Worm (Caenorhabditis elegans) whole organism, L2 larva: ENCODE results near the gene Y49A10A.2.

Experiments used
- C34F6.9 ChIP-seq: fragments of 150-350 bp; optimal IDR thresholded peaks from 2 replicates; lab custom pipeline; 2014; ENCODE audit warnings: missing biosample characterization, missing genetic modification characterization
- F13H6.1 ChIP-seq: sonication (generic microtip); optimal IDR thresholded peaks from 2 replicates; lab custom pipeline; 2016; ENCODE audit warnings: missing genetic modification characterization, missing compliant biosample characterization
- Y55F3AM.14 ChIP-seq: fragments of 200-800 bp; sonication (Bioruptor generic); optimal IDR thresholded peaks from 2 replicates; lab custom pipeline; 2018; ENCODE audit warnings: mild to moderate bottlenecking, missing genetic modification characterization, missing compliant biosample characterization
- ZK546.5 ChIP-seq: sonication (generic microtip); optimal IDR thresholded peaks from 2 replicates; lab custom pipeline; 2017; ENCODE audit warnings: missing biosample characterization, missing genetic modification characterization
- alr-1 ChIP-seq: fragments of 150-350 bp; optimal IDR thresholded peaks from 2 replicates; lab custom pipeline; 2014; ENCODE audit warnings: missing biosample characterization, missing genetic modification characterization
- aly-2 ChIP-seq: fragments of 150-350 bp; optimal IDR thresholded peaks from 2 replicates; lab custom pipeline; 2014; ENCODE audit warnings: missing biosample characterization, missing genetic modification characterization
- ama-1 ChIP-seq: fragments of 150-350 bp; optimal IDR thresholded peaks from 2 replicates; lab custom pipeline; 2018; ENCODE audit warnings: inconsistent platforms
- dmd-4 ChIP-seq: sonication (generic microtip); optimal IDR thresholded peaks from 2 replicates; lab custom pipeline; 2017; ENCODE audit warnings: missing biosample characterization, missing genetic modification characterization
- egl-27 ChIP-seq: sonication (generic microtip); optimal IDR thresholded peaks from 3 replicates; lab custom pipeline; 2017; ENCODE audit warnings: missing biosample characterization, missing genetic modification reagents, missing genetic modification characterization
- elt-1 ChIP-seq: fragments of 150-350 bp; optimal IDR thresholded peaks from 2 replicates; lab custom pipeline; 2014; ENCODE audit warnings: missing biosample characterization, missing genetic modification characterization
- elt-3 ChIP-seq: sonication (generic microtip); optimal IDR thresholded peaks from 2 replicates; lab custom pipeline; 2017; ENCODE audit warnings: missing biosample characterization, missing genetic modification characterization
- gmeb-1 ChIP-seq: fragments of 150-350 bp; optimal IDR thresholded peaks from 2 replicates; lab custom pipeline; 2014; ENCODE audit warnings: missing biosample characterization, missing genetic modification characterization
- lin-11 ChIP-seq: fragments of 150-350 bp; sonication (generic microtip); optimal IDR thresholded peaks from 2 replicates; lab custom pipeline; 2014; ENCODE audit warnings: missing biosample characterization, missing genetic modification characterization, inconsistent platforms, mixed read lengths
- lin-13 ChIP-seq: fragments of 150-350 bp; optimal IDR thresholded peaks from 2 replicates; lab custom pipeline; 2014; ENCODE audit warnings: missing biosample characterization, missing genetic modification reagents, missing genetic modification characterization
- lin-39 ChIP-seq: fragments of 150-350 bp; optimal IDR thresholded peaks from 2 replicates; lab custom pipeline; 2014; ENCODE audit warnings: missing biosample characterization, missing genetic modification reagents, missing genetic modification characterization
- lsy-2 ChIP-seq, 2 experiments: fragments of 150-350 bp in 1 of 2; sonication (generic microtip) in 1 of 2; optimal IDR thresholded peaks; 2 replicates each; lab custom pipeline; 2014 to 2017; ENCODE audit warnings: missing biosample characterization in 2 of 2, missing genetic modification characterization in 2 of 2
- mab-5 ChIP-seq: fragments of 150-350 bp; optimal IDR thresholded peaks from 2 replicates; lab custom pipeline; 2014; ENCODE audit warnings: missing biosample characterization, missing genetic modification characterization
- mbf-1 ChIP-seq: sonication (generic microtip); optimal IDR thresholded peaks from 2 replicates; lab custom pipeline; 2017; ENCODE audit warnings: missing biosample characterization, missing genetic modification characterization
- mdl-1 ChIP-seq, 2 experiments: fragments of 150-350 bp in 1 of 2; sonication (generic microtip) in 1 of 2; optimal IDR thresholded peaks; 2 replicates each; lab custom pipeline; 2017; ENCODE audit warnings: missing biosample characterization in 2 of 2, missing genetic modification characterization in 2 of 2
- nhr-10 ChIP-seq: sonication (generic microtip); optimal IDR thresholded peaks from 2 replicates; lab custom pipeline; 2017; ENCODE audit warnings: missing biosample characterization, missing genetic modification characterization
- nhr-11 ChIP-seq: fragments of 150-350 bp; optimal IDR thresholded peaks from 2 replicates; lab custom pipeline; 2014; ENCODE audit warnings: missing biosample characterization, missing genetic modification characterization
- nhr-12 ChIP-seq: fragments of 150-350 bp; optimal IDR thresholded peaks from 2 replicates; lab custom pipeline; 2014; ENCODE audit warnings: missing biosample characterization, missing genetic modification characterization
- nhr-129 ChIP-seq: fragments of 150-350 bp; optimal IDR thresholded peaks from 2 replicates; lab custom pipeline; 2014; ENCODE audit warnings: missing biosample characterization, missing genetic modification characterization
- nhr-23 ChIP-seq: fragments of 150-350 bp; optimal IDR thresholded peaks from 2 replicates; lab custom pipeline; 2014; ENCODE audit warnings: missing biosample characterization, missing genetic modification reagents, missing genetic modification characterization
- nhr-237 ChIP-seq: fragments of 150-350 bp; optimal IDR thresholded peaks from 2 replicates; lab custom pipeline; 2014; ENCODE audit warnings: missing biosample characterization, missing genetic modification characterization
- nhr-25 ChIP-seq: fragments of 150-350 bp; sonication (generic microtip); optimal IDR thresholded peaks from 3 replicates; lab custom pipeline; 2014; ENCODE audit warnings: missing biosample characterization, missing genetic modification characterization
- nhr-6 ChIP-seq: fragments of 150-350 bp; optimal IDR thresholded peaks from 2 replicates; lab custom pipeline; 2014; ENCODE audit warnings: missing biosample characterization, missing genetic modification characterization
- nhr-77 ChIP-seq: fragments of 150-350 bp; optimal IDR thresholded peaks from 2 replicates; lab custom pipeline; 2014; ENCODE audit warnings: missing biosample characterization, missing genetic modification characterization
- peb-1 ChIP-seq: fragments of 150-350 bp; optimal IDR thresholded peaks from 2 replicates; lab custom pipeline; 2014; ENCODE audit warnings: missing biosample characterization, missing genetic modification characterization
- sem-4 ChIP-seq: fragments of 150-350 bp; optimal IDR thresholded peaks from 2 replicates; lab custom pipeline; 2014; ENCODE audit warnings: missing biosample characterization, missing genetic modification reagents, missing genetic modification characterization
- skn-1 ChIP-seq: sonication (generic microtip); optimal IDR thresholded peaks from 2 replicates; lab custom pipeline; 2017; ENCODE audit warnings: missing biosample characterization, missing genetic modification characterization
- sma-3 ChIP-seq: sonication (generic microtip); optimal IDR thresholded peaks from 2 replicates; lab custom pipeline; 2016; ENCODE audit warnings: missing genetic modification reagents, missing genetic modification characterization, missing compliant biosample characterization
- sma-9 ChIP-seq, 2 experiments: fragments of 150-350 bp in 1 of 2; sonication (generic microtip) in 1 of 2; optimal IDR thresholded peaks; 2 replicates each; lab custom pipeline; 2014 to 2016; ENCODE audit warnings: missing genetic modification characterization in 2 of 2, mild to moderate bottlenecking in 1 of 2, missing biosample characterization in 1 of 2, missing compliant biosample characterization in 1 of 2, missing genetic modification reagents in 1 of 2, moderate library complexity in 1 of 2
- snpc-4 ChIP-seq: fragments of 150-350 bp; optimal IDR thresholded peaks from 2 replicates; lab custom pipeline; 2014; ENCODE audit warnings: missing biosample characterization, missing genetic modification characterization
- unc-39 ChIP-seq: fragments of 150-350 bp; optimal IDR thresholded peaks from 2 replicates; lab custom pipeline; 2014; ENCODE audit warnings: missing biosample characterization, missing genetic modification characterization
- unc-55 ChIP-seq: fragments of 150-350 bp; sonication (generic microtip); optimal IDR thresholded peaks from 3 replicates; lab custom pipeline; 2014; ENCODE audit warnings: missing biosample characterization, missing genetic modification reagents, missing genetic modification characterization
- unc-62 ChIP-seq: fragments of 150-350 bp; optimal IDR thresholded peaks from 2 replicates; lab custom pipeline; 2014; ENCODE audit warnings: missing biosample characterization, missing genetic modification reagents, missing genetic modification characterization
- zag-1 ChIP-seq: fragments of 150-350 bp; optimal IDR thresholded peaks from 2 replicates; lab custom pipeline; 2014; ENCODE audit warnings: missing biosample characterization, missing genetic modification characterization
- ztf-1 ChIP-seq: fragments of 200-800 bp; sonication (Bioruptor generic); conservative IDR thresholded peaks from 2 replicates; pipeline ENCODE4 v1.3.6; 2022; ENCODE audit warnings: missing genetic modification characterization, missing compliant biosample characterization
- ztf-11 ChIP-seq: sonication (generic microtip); optimal IDR thresholded peaks from 2 replicates; lab custom pipeline; 2017; ENCODE audit warnings: missing biosample characterization, missing genetic modification characterization

Gene Y49A10A.2

ce11 chrX:10410539-10410938 is 38.1 kb upstream of the Y49A10A.2 start:
- TF ChIP-seq lin-39 = no peak
- TF ChIP-seq lsy-2 (tag; optimal IDR thresholded peaks at IDR 0.05; lab: Kevin White, UChicago) = no peak
- TF ChIP-seq nhr-129 (tag; lab: Kevin White, UChicago) = peak; percentile 51
- no peak for TF ChIP-seq unc-62 (GFP tag; lab: Kevin White, UChicago)
- TF ChIP-seq F13H6.1 (tag; lab: Kevin White, UChicago) = peak; percentile 9
- peak; percentile 22 for TF ChIP-seq sma-9 (GFP tag; optimal IDR thresholded peaks at IDR 0.05; lab: Kevin White, UChicago)
- no peak for TF ChIP-seq sma-9 (tag; optimal IDR thresholded peaks at IDR 0.05; lab: Kevin White, UChicago)
- TF ChIP-seq ztf-1 = no peak
- no peak for TF ChIP-seq nhr-6
- TF ChIP-seq dmd-4 = no peak
- TF ChIP-seq C34F6.9 = peak; percentile 12
- TF ChIP-seq snpc-4 = no peak
- TF ChIP-seq ama-1 (lab: Kevin White, UChicago) = no peak
- TF ChIP-seq nhr-25 (tag; lab: Kevin White, UChicago) = no peak
- no peak for TF ChIP-seq lin-13 (GFP tag; lab: Kevin White, UChicago)

- TF ChIP-seq C34F6.9 (no peak), elt-1 (tag; lab: Kevin White, UChicago) (no peak), F13H6.1 (tag; lab: Kevin White, UChicago) (no peak), nhr-12 (no peak), sma-9 (GFP tag; optimal IDR thresholded peaks at IDR 0.05; lab: Kevin White, UChicago) (no peak), sma-9 (tag; optimal IDR thresholded peaks at IDR 0.05; lab: Kevin White, UChicago) (no peak), unc-62 (GFP tag; lab: Kevin White, UChicago) (no peak), lsy-2 (tag; optimal IDR thresholded peaks at IDR 0.05; lab: Kevin White, UChicago) (no peak), sem-4 (tag; lab: Kevin White, UChicago) (no peak), ZK546.5 (tag; lab: Kevin White, UChicago) (no peak), sma-3 (GFP tag; lab: Kevin White, UChicago) (no peak), lin-11 (tag; lab: Kevin White, UChicago) (no peak), mab-5 (tag; lab: Kevin White, UChicago) (no peak), ztf-11 (tag; lab: Kevin White, UChicago) (no peak), nhr-11 (no peak), unc-55 (GFP tag; lab: Kevin White, UChicago) (no peak), mdl-1 (tag; optimal IDR thresholded peaks at IDR 0.05; lab: Kevin White, UChicago) (no peak), lin-13 (GFP tag; lab: Kevin White, UChicago) (no peak), elt-3 (tag; lab: Kevin White, UChicago) (no peak)
Observed at ce11 chrX:10406850-10407249, 34.4 kb upstream of the Y49A10A.2 start, which contains the start of gene ZC504.1. ZC504.1 (plus strand) TSS chrX:10407150.

ce11 chrX:10406203-10406602 is 33.7 kb upstream of the Y49A10A.2 start, which contains the start of gene gur-3:
gur-3 (minus strand) TSS chrX:10406303.
- TF ChIP-seq egl-27 (tag; lab: Kevin White, UChicago) (no peak), lin-11 (tag; lab: Kevin White, UChicago) (no peak), lin-39 (no peak), ztf-1 (no peak), skn-1 (tag; lab: Kevin White, UChicago) (no peak), aly-2 (tag; lab: Kevin White, UChicago) (no peak), nhr-237 (tag; lab: Kevin White, UChicago) (no peak), gmeb-1 (tag; lab: Kevin White, UChicago) (no peak), peb-1 (tag; lab: Kevin White, UChicago) (no peak), Y55F3AM.14 (GFP tag; lab: Kevin White, UChicago) (no peak), nhr-11 (no peak), C34F6.9 (no peak), mbf-1 (tag; lab: Kevin White, UChicago) (no peak), sem-4 (tag; lab: Kevin White, UChicago) (no peak), F13H6.1 (tag; lab: Kevin White, UChicago) (no peak), zag-1 (tag; lab: Kevin White, UChicago) (no peak), mab-5 (tag; lab: Kevin White, UChicago) (no peak)
- TF ChIP-seq, all 48 proteins: peak for 0

ce11 chrX:10404051-10404450 is 31.6 kb upstream of the Y49A10A.2 start:
- no peak for TF ChIP-seq alr-1 (tag; lab: Kevin White, UChicago)
- TF ChIP-seq unc-39 (tag; lab: Kevin White, UChicago) = no peak
- no peak for TF ChIP-seq unc-55 (GFP tag; lab: Kevin White, UChicago)
- TF ChIP-seq aly-2 (tag; lab: Kevin White, UChicago) = no peak
- no peak for TF ChIP-seq sma-9 (GFP tag; optimal IDR thresholded peaks at IDR 0.05; lab: Kevin White, UChicago)
- no peak for TF ChIP-seq sma-9 (tag; optimal IDR thresholded peaks at IDR 0.05; lab: Kevin White, UChicago)
- TF ChIP-seq sem-4 (tag; lab: Kevin White, UChicago) = no peak
- no peak for TF ChIP-seq nhr-11
- no peak for TF ChIP-seq nhr-6
- no peak for TF ChIP-seq nhr-12
- TF ChIP-seq nhr-23 (tag; lab: Kevin White, UChicago) = no peak
- TF ChIP-seq nhr-25 (tag; lab: Kevin White, UChicago) = no peak
- no peak for TF ChIP-seq nhr-77 (tag; lab: Kevin White, UChicago)
- TF ChIP-seq elt-1 (tag; lab: Kevin White, UChicago) = no peak
- no peak for TF ChIP-seq elt-3 (tag; lab: Kevin White, UChicago)
- TF ChIP-seq mab-5 (tag; lab: Kevin White, UChicago) = no peak
- no peak for TF ChIP-seq nhr-10
